Worm (Caenorhabditis elegans) whole organism, L2 larva: Measurements from ENCODE around the gene cosa-1.
A peak's percentile ranks its signal among the peaks of the same experiment; 100 is the strongest.

Experiments used
- C34F6.9 ChIP-seq: fragments of 150-350 bp; optimal IDR thresholded peaks from 2 replicates; lab custom pipeline; 2014; ENCODE audit warnings: missing biosample characterization, missing genetic modification characterization
- F13H6.1 ChIP-seq: sonication (generic microtip); optimal IDR thresholded peaks from 2 replicates; lab custom pipeline; 2016; ENCODE audit warnings: missing genetic modification characterization, missing compliant biosample characterization
- R02D3.7 ChIP-seq: fragments of 150-350 bp; optimal IDR thresholded peaks from 2 replicates; lab custom pipeline; 2014; ENCODE audit warnings: missing biosample characterization, missing genetic modification characterization
- alr-1 ChIP-seq: fragments of 150-350 bp; optimal IDR thresholded peaks from 2 replicates; lab custom pipeline; 2014; ENCODE audit warnings: missing biosample characterization, missing genetic modification characterization
- aly-2 ChIP-seq: fragments of 150-350 bp; optimal IDR thresholded peaks from 2 replicates; lab custom pipeline; 2014; ENCODE audit warnings: missing biosample characterization, missing genetic modification characterization
- ama-1 ChIP-seq: fragments of 150-350 bp; optimal IDR thresholded peaks from 2 replicates; lab custom pipeline; 2018; ENCODE audit warnings: inconsistent platforms
- elt-3 ChIP-seq: sonication (generic microtip); optimal IDR thresholded peaks from 2 replicates; lab custom pipeline; 2017; ENCODE audit warnings: missing biosample characterization, missing genetic modification characterization
- mbf-1 ChIP-seq: sonication (generic microtip); optimal IDR thresholded peaks from 2 replicates; lab custom pipeline; 2017; ENCODE audit warnings: missing biosample characterization, missing genetic modification characterization
- mdl-1 ChIP-seq, 2 experiments: fragments of 150-350 bp in 1 of 2; sonication (generic microtip) in 1 of 2; optimal IDR thresholded peaks; 2 replicates each; lab custom pipeline; 2017; ENCODE audit warnings: missing biosample characterization in 2 of 2, missing genetic modification characterization in 2 of 2
- nhr-11 ChIP-seq: fragments of 150-350 bp; optimal IDR thresholded peaks from 2 replicates; lab custom pipeline; 2014; ENCODE audit warnings: missing biosample characterization, missing genetic modification characterization
- nhr-12 ChIP-seq: fragments of 150-350 bp; optimal IDR thresholded peaks from 2 replicates; lab custom pipeline; 2014; ENCODE audit warnings: missing biosample characterization, missing genetic modification characterization
- unc-39 ChIP-seq: fragments of 150-350 bp; optimal IDR thresholded peaks from 2 replicates; lab custom pipeline; 2014; ENCODE audit warnings: missing biosample characterization, missing genetic modification characterization
- unc-62 ChIP-seq: fragments of 150-350 bp; optimal IDR thresholded peaks from 2 replicates; lab custom pipeline; 2014; ENCODE audit warnings: missing biosample characterization, missing genetic modification reagents, missing genetic modification characterization
- zag-1 ChIP-seq: fragments of 150-350 bp; optimal IDR thresholded peaks from 2 replicates; lab custom pipeline; 2014; ENCODE audit warnings: missing biosample characterization, missing genetic modification characterization

ce11 chrIII:2760726-2761125 lies 34.8 kb downstream of the cosa-1 start, which contains the start of gene pho-9:
- TF ChIP-seq elt-3 (tag; lab: Kevin White, UChicago) (no peak), unc-62 (no peak), aly-2 (tag; lab: Kevin White, UChicago) (no peak), mbf-1 (tag; lab: Kevin White, UChicago) (no peak), nhr-11 (tag; lab: Kevin White, UChicago) (no peak), zag-1 (tag; lab: Kevin White, UChicago) (no peak), alr-1 (no peak), nhr-12 (no peak), C34F6.9 (tag; lab: Kevin White, UChicago) (no peak), unc-39 (no peak), mdl-1 (tag; optimal IDR thresholded peaks at IDR 0.05; lab: Kevin White, UChicago) (no peak), F13H6.1 (tag; lab: Kevin White, UChicago) (peak; percentile 59), R02D3.7 (tag; lab: Kevin White, UChicago) (no peak), ama-1 (lab: Kevin White, UChicago) (no peak)
